Worm (Caenorhabditis elegans): ENCODE data around the gene F18E9.1.

- TF ChIP-seq fkh-10 (GFP tag; optimal IDR thresholded peaks at IDR 0.05) (no peak), pat-9 (tag; optimal IDR thresholded peaks at IDR 0.05) (no peak), hlh-6 (tag; optimal IDR thresholded peaks at IDR 0.05) (no peak), pros-1 (tag; optimal IDR thresholded peaks at IDR 0.05) (no peak), dve-1 (tag; optimal IDR thresholded peaks at IDR 0.05) (no peak), elt-2 (tag; optimal IDR thresholded peaks at IDR 0.05) (no peak), F13H6.1 (tag; optimal IDR thresholded peaks at IDR 0.05) (no peak), sox-4 (tag; optimal IDR thresholded peaks at IDR 0.05) (no peak), hlh-30 (tag; optimal IDR thresholded peaks at IDR 0.05; ENCODE audit: insufficient read depth) (no peak), ceh-34 (tag; optimal IDR thresholded peaks at IDR 0.05) (no peak), tbx-7 (tag; optimal IDR thresholded peaks at IDR 0.05) (no peak), pha-4 (tag; optimal IDR thresholded peaks at IDR 0.05) (no peak), ceh-30 (tag; optimal IDR thresholded peaks at IDR 0.05) (no peak)
Observed at ce11 chrX:8648582-8648981, 47.2 kb downstream of the F18E9.1 start.

All from whole organism, late embryonic.